Worm (Caenorhabditis elegans) whole organism, L3 larva: Measurements from ENCODE around the gene mrp-2.

Experiments
- ceh-16 ChIP-seq: sonication (generic microtip); optimal IDR thresholded peaks from 2 replicates; lab custom pipeline; 2017; ENCODE audit warnings: missing biosample characterization, missing genetic modification characterization
- lin-15B ChIP-seq: fragments of 150-350 bp; optimal IDR thresholded peaks from 2 replicates; lab custom pipeline; 2014; ENCODE audit warnings: missing biosample characterization, missing genetic modification characterization
- lin-39 ChIP-seq: fragments of 150-350 bp; optimal IDR thresholded peaks from 2 replicates; lab custom pipeline; 2018; ENCODE audit warnings: missing biosample characterization, missing genetic modification reagents, missing genetic modification characterization
- mdl-1 ChIP-seq: fragments of 150-350 bp; optimal IDR thresholded peaks from 2 replicates; lab custom pipeline; 2014; ENCODE audit warnings: missing biosample characterization, missing genetic modification characterization
- mml-1 ChIP-seq: fragments of 150-350 bp; sonication (generic microtip); optimal IDR thresholded peaks from 3 replicates; lab custom pipeline; 2014; ENCODE audit warnings: missing biosample characterization, missing genetic modification characterization
- nfya-1 ChIP-seq: sonication (generic microtip); optimal IDR thresholded peaks from 2 replicates; lab custom pipeline; 2017; ENCODE audit warnings: missing genetic modification characterization, mild to moderate bottlenecking, missing compliant biosample characterization, antibody characterized with exemption, moderate library complexity; ENCODE audit not compliant: insufficient read depth
- nhr-11 ChIP-seq: fragments of 150-350 bp; optimal IDR thresholded peaks from 2 replicates; lab custom pipeline; 2014; ENCODE audit warnings: missing biosample characterization, missing genetic modification characterization
- sea-2 ChIP-seq: fragments of 150-350 bp; sonication (generic microtip); optimal IDR thresholded peaks from 4 replicates; lab custom pipeline; 2014; ENCODE audit warnings: missing biosample characterization, missing genetic modification reagents, missing genetic modification characterization
- snpc-4 ChIP-seq: fragments of 150-350 bp; optimal IDR thresholded peaks from 2 replicates; lab custom pipeline; 2014; ENCODE audit warnings: missing biosample characterization, missing genetic modification characterization
- tbx-2 ChIP-seq: sonication (generic microtip); optimal IDR thresholded peaks from 2 replicates; lab custom pipeline; 2016; ENCODE audit warnings: mild to moderate bottlenecking, missing genetic modification characterization, missing compliant biosample characterization

- no peak for TF ChIP-seq lin-39 (tag; lab: Kevin White, UChicago)
- TF ChIP-seq mdl-1 = no peak
- no peak for TF ChIP-seq mml-1 (tag; lab: Kevin White, UChicago)
- no peak for TF ChIP-seq tbx-2
- no peak for TF ChIP-seq nhr-11 (tag; lab: Kevin White, UChicago)
- no peak for TF ChIP-seq sea-2
- TF ChIP-seq lin-15B (tag; lab: Kevin White, UChicago) = no peak
- no peak for TF ChIP-seq snpc-4
- TF ChIP-seq nfya-1 (tag; lab: Kevin White, UChicago) = no peak
- TF ChIP-seq ceh-16 (tag; lab: Kevin White, UChicago) = no peak
Observed at ce11 chrX:609553-609952, 37.1 kb upstream of the mrp-2 start.
